Fruit fly (Drosophila melanogaster): ENCODE data around the gene Ect3.

Ect3 gene

dm6 chr3R:11976556-11977335 is 22.3 kb upstream of the Ect3 start, which contains the start of gene CG10005 (continued):
- TF ChIP-seq ssp (GFP tag; IDR thresholded peaks at IDR 0.05) = no peak
- no peak for TF ChIP-seq D19B (GFP tag; optimal IDR thresholded peaks at IDR 0.05)
- TF ChIP-seq hth (optimal IDR thresholded peaks at IDR 0.05) = no peak
- TF ChIP-seq gcm (GFP tag; optimal IDR thresholded peaks at IDR 0.05) = no peak
- no peak for TF ChIP-seq CG14441 (GFP tag; IDR thresholded peaks at IDR 0.05)
- no peak for TF ChIP-seq ATbp (GFP tag; optimal IDR thresholded peaks at IDR 0.05)
- TF ChIP-seq z (GFP tag; IDR thresholded peaks at IDR 0.05) = peak; percentile 89
- no peak for TF ChIP-seq gfzf (GFP tag; optimal IDR thresholded peaks at IDR 0.05)
- no peak for TF ChIP-seq CG3726 (GFP tag; IDR thresholded peaks at IDR 0.05)
- no peak for TF ChIP-seq Dip2 (GFP tag; IDR thresholded peaks at IDR 0.05)
- TF ChIP-seq HLH4C (GFP tag; IDR thresholded peaks at IDR 0.05; ENCODE audit: partially characterized antibody) = no peak
- no peak for TF ChIP-seq sisA (GFP tag; IDR thresholded peaks at IDR 0.05)

DNA sequence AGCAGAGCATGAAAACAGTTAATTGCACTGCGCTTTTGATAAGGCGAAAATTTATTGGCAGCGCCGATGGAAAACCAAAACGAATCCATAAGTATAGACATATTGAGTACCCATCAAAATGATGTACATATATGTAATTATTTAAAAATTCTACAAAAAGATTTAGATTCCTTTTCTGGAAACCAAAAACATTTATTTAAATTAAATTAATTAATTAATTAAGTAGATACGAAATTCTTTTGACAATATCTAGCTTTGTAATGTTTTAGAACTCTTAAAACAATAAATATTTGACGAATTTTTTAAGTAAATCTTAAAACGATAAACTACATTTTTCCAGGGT is 21.8 kb upstream of the Ect3 start:
- TF ChIP-seq CG10267 (tag; optimal IDR thresholded peaks at IDR 0.05) (peak; percentile 1), CG12391 (tag; optimal IDR thresholded peaks at IDR 0.05) (peak; percentile 28), nmo (GFP tag; optimal IDR thresholded peaks at IDR 0.05) (peak; percentile 1), CG11504 (tag; optimal IDR thresholded peaks at IDR 0.05) (peak; percentile 18), Drgx (GFP tag; IDR thresholded peaks at IDR 0.05) (peak; percentile 18; the same call in 1 of the 2 replicates), row (GFP tag; IDR thresholded peaks at IDR 0.05) (peak; percentile 26; the same call in 1 of the 3 replicates), CG31441 (GFP tag; IDR thresholded peaks at IDR 0.05) (0 out of 2 replicates have a peak, but pooled peaks have one; percentile 47), dmrt11E (tag; optimal IDR thresholded peaks at IDR 0.05) (peak; percentile 21), gem (tag; optimal IDR thresholded peaks at IDR 0.05) (peak; percentile 48), CG12236 (GFP tag; optimal IDR thresholded peaks at IDR 0.05) (no peak), CG7357 (GFP tag; IDR thresholded peaks at IDR 0.05) (no peak), CG2712 (tag; optimal IDR thresholded peaks at IDR 0.05) (peak; percentile 38), lola (GFP tag; optimal IDR thresholded peaks at IDR 0.05) (peak in 1 of 3 experiments; percentile 11), CG6272 (GFP tag; IDR thresholded peaks at IDR 0.05) (no peak), Sox102F (GFP tag; optimal IDR thresholded peaks at IDR 0.05) (peak; percentile 29), D19B (GFP tag; optimal IDR thresholded peaks at IDR 0.05) (peak; percentile 58), gsb-n (tag; optimal IDR thresholded peaks at IDR 0.05) (peak; percentile 41), CG18262 (tag; optimal IDR thresholded peaks at IDR 0.05) (peak; percentile 34), CG3847 (GFP tag; IDR thresholded peaks at IDR 0.05) (no peak)

DNA sequence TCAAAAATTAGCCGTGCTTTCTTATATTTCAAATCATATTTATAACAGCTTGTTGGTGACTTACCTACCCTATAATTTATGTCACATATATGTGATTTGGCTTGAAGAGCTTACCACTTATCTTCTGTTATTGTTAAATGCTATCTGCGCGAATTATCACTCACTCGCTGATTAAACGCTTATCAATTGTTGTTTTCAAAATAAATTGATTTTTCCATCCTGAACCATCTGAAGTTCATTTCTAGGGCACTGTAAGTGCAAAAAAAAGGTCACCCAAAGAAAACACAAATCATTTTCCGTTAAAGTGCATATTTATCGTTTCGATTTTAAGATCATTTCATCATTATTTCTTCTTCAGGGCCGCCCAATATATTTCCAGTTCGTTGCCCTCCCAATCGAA is 20.8 kb upstream of the Ect3 start:
- peak; percentile 68 for TF ChIP-seq exex (tag; optimal IDR thresholded peaks at IDR 0.05)
- no peak for TF ChIP-seq CG11696 (GFP tag; IDR thresholded peaks at IDR 0.05)

DNA sequence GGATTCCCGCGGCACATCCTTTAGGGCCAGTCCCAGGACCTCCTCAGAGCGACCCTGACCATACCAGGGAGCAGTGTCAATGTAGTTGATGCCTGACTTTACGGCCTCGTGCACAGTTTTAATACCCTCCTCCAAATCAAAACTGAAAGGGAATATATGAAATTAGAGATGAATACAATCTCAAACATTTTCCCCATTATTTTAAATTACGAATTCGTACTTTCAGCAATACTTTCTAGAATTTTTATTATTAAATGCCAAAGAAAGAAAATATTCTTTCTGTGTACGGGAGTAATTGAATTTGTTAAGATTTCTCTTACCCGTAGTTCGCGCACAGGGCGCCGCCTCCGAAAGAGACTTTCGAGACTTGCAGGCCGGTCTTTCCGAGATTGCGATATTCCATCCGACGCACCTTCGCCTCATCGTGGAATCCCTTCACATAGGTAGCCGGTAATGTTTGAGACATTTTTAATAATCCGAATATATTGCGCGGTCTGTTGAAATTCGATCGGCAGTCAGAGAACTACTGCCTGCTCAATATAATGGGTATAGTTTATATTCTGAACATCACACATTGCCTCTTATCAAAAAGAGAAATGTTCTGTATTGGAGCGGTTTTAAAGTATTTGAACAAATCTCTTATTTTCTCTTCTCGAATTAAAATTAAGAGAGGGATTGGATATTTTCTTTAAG is 19.1 kb upstream of the Ect3 start, which contains the start of gene CG18547:
Gene CG18547, minus strand, starts transcription at position 512 of the 693 bp plus-strand sequence.
- no peak for TF ChIP-seq pho (GFP tag; optimal IDR thresholded peaks at IDR 0.05)
- no peak for TF ChIP-seq CG12071 (GFP tag; optimal IDR thresholded peaks at IDR 0.05)
- TF ChIP-seq bsh (GFP tag; optimal IDR thresholded peaks at IDR 0.05) = peak in 1 of 2 experiments; percentile 8
- TF ChIP-seq lilli (GFP tag; optimal IDR thresholded peaks at IDR 0.05) = peak; percentile 0
- TF ChIP-seq sna (GFP tag; IDR thresholded peaks at IDR 0.05; ENCODE audit: partially characterized antibody) = no peak
- peak; percentile 29 for TF ChIP-seq CG10274 (GFP tag; optimal IDR thresholded peaks at IDR 0.05)
- TF ChIP-seq lab (GFP tag; optimal IDR thresholded peaks at IDR 0.05) = peak; percentile 2
- peak; percentile 29; the same call in 1 of the 2 replicates for TF ChIP-seq Xrp1 (GFP tag; IDR thresholded peaks at IDR 0.05)
- TF ChIP-seq z (GFP tag; IDR thresholded peaks at IDR 0.05) = 0 out of 3 replicates have a peak, but pooled peaks have one; percentile 36
- no peak for TF ChIP-seq CG13287 (GFP tag; IDR thresholded peaks at IDR 0.05; ENCODE audit: partially characterized antibody)
- TF ChIP-seq chinmo (GFP tag; IDR thresholded peaks at IDR 0.05; ENCODE audit: partially characterized antibody) = 0 out of 4 replicates have a peak, but pooled peaks have one; percentile 53
- no peak for TF ChIP-seq CG6791 (GFP tag; IDR thresholded peaks at IDR 0.05; ENCODE audit: partially characterized antibody)
- peak; percentile 34 for TF ChIP-seq exex (tag; optimal IDR thresholded peaks at IDR 0.05)
- peak; percentile 92 for TF ChIP-seq CG3163 (GFP tag; optimal IDR thresholded peaks at IDR 0.05)
- TF ChIP-seq Drgx (GFP tag; IDR thresholded peaks at IDR 0.05) = peak; percentile 53

All from whole organism, embryonic.